Fruit fly (Drosophila melanogaster): Measurements from ENCODE around the gene betaTub85D.
A peak's percentile ranks its signal among the peaks of the same experiment; 100 is the strongest.

The betaTub85D gene

DNA sequence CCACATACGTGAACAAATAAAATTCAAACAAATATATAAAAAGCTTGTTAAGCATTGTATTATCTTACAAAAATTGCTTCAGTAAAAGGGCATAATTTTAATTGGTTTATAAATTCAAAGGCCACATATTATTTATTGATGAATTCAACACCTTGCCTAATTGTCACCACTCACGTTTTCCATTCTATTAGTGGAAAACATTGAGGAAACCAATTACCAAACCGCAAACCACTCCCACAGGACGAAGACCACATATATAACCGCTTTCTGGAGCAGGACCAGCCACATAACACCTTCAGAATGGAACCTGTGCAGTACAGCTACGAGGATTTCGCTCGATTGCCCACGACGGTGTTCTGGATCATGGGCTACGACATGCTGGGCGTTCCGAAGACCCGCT is 12.2 kb downstream of the betaTub85D start, which contains the start of gene Or85f:
Gene Or85f (plus strand): TSS at position 301 of the 400 bp plus-strand sequence.
- TF ChIP-seq noc (tag; optimal IDR thresholded peaks at IDR 0.05) = no peak

DNA sequence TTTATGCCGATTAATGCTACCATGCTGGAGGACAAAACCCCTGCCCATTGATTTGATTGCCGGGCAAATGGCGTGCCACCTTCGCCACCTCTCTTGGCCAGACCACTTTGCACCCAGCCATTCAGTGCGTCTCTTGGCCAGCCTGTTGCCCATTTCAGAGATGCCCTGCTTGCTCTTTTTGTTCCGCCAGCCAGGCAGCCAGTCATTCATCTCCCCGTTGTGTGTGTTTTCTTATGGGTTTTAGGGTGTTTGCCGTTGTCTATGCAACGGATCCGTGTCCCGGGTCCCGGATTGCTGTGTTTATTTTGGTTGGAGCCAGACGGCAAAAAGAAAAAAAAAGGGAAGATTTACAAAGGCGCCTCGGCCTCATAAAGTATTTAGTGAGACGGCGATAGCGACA is 14.1 kb downstream of the betaTub85D start:
- TF ChIP-seq noc (tag; optimal IDR thresholded peaks at IDR 0.05) = no peak

DNA sequence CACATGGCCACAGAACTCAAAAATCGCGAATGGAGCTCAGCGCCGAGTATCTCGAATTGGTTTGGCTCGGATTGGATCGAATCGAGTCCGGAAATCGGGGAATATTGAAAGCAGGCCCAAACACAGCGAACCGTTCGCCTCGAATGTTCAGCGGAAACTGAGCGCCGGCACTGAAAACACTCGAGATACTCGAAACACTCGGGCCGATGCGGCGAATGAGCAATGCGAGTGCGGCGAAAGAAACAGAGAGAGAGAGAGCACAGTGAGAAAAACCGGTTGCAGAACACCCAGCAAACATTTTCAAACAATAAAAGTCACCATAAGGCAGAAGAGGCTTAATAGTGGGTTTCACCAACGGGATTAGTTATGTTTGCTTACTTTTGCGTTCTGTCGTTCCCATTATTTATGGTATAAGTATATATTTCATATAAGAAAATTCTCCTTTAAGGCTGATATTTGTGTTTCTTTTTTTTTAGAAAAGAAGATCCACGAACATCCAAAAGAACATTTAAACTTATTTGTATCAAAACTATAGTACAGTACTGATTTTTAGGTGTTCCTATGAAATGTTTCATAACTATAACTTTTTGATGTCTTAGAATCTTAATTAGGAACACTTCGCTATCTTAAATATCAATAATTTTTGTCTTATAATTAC is 15.6 kb downstream of the betaTub85D start, which contains the start of gene FER:
Gene FER (minus strand): TSS at position 162 of the 658 bp plus-strand sequence.
- TF ChIP-seq noc (tag; optimal IDR thresholded peaks at IDR 0.05) = peak; percentile 30

DNA sequence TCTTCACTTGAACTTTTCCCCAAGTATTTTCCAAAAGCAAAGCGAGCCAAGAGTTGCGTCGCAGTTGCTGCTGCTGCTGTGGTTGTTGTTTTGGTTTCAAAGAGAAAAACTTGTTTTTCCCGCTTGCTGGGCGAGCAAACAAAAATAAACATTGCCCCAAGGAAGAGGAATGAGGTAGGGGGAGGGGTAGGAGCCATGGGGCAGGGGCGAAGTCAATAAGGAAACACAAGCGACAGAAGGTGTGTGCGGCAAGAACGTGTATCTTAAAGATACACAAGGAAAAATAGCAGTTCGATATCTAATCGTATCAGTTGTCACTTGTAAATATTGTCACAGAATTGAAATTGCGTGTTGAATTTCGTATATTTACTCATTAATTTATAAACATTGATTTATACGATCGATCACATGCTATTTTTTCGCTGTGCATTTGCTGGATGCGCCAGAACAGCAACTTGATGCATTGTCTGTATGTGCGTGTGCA is 16.5 kb downstream of the betaTub85D start:
- TF ChIP-seq noc (tag; optimal IDR thresholded peaks at IDR 0.05) = no peak

DNA sequence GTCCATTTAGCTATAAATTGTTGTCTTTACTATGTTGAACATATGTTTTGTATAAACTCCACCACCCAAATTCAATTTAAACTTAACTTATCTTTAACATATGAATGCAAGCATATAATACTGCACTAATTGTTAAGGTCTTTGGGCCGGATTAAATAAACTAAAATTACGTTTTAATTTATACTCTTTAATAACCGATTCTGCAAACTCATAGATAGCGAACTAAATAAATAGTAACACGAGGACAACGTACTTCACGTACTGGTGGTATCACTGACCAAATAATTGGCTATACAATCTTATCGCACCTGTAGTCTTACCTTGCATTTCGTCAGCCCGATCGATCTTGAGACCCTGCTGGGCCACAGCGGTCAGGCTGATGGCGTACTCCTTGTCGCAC is 17.7 kb downstream of the betaTub85D start:
- TF ChIP-seq noc (tag; optimal IDR thresholded peaks at IDR 0.05) = no peak

DNA sequence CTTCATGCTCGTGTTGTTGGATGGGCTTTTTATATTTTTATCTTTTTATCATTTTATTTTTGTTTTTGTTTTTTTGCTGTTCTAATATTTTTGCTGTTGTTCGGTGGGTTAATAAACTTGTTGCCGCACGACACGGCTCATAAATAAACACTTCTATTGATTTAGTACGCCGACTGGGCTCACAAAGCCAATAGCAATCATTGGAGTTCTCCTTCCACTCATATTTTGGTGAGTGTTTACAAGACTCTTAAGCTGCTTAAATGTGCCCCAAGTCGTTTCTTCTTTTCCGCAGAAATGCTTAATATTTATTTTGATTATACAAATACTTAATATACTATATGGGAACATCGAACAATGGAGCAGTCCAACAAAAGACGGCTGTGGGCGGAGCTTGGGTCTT is 19.9 kb downstream of the betaTub85D start:
- no peak for TF ChIP-seq noc (tag; optimal IDR thresholded peaks at IDR 0.05)

DNA sequence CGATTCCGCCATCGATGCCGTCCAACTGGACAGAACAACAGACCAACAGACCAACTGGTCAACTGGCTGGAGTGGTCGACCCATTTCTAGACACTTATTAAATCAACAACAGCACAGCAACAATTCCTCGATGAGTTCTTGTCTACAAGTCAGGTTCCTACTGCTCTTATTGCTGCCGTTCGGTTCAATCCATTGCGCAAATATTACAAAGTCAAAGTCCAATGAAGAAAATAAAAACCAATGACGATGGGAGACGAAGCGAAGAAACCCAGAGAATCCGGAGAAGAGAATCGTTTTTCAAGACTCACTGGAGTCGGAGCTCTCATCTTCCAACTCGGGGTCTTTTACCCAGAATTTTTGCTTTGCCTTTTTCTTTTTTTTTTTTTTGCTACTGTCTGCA is 21.1 kb downstream of the betaTub85D start:
- TF ChIP-seq noc (tag; optimal IDR thresholded peaks at IDR 0.05) = no peak

DNA sequence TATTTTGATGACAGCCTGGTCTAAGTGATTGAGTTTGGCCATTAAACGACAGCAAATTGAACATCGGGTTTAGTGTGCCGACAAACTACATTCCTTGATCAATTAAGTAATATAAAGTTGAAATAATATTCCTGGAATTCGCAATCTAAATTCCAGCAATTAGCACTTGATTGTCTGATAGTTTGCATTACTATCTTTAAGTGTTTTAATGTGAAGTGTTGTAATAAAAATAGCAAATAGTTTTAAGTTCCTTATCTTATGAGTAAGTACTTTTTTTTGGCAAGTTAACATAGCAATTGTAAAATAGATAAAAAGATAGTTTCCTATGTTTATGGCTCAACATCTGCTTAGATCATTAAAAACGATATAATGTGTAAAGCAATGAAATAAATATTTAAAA is 21.8 kb downstream of the betaTub85D start:
- TF ChIP-seq noc (tag; optimal IDR thresholded peaks at IDR 0.05) = no peak

DNA sequence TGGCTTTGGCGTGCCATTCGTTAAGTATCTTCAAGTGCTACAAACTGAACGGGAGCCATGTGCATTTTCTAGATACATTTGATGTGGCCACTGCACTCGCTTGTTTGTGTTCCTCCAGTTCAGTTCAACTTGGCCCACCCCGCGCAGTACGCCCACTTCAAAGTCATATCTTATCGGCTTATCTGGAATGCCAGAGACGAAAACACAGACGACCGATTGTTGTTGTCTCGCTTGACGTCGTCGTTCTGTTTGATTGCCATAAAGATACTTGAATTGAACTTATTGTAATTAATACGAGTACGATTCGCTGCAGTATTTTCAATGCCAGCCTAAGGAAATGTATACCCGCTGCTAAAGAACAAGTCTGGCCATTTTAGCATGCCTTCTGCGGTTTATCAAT is 22.4 kb downstream of the betaTub85D start:
- TF ChIP-seq noc (tag; optimal IDR thresholded peaks at IDR 0.05) = no peak

DNA sequence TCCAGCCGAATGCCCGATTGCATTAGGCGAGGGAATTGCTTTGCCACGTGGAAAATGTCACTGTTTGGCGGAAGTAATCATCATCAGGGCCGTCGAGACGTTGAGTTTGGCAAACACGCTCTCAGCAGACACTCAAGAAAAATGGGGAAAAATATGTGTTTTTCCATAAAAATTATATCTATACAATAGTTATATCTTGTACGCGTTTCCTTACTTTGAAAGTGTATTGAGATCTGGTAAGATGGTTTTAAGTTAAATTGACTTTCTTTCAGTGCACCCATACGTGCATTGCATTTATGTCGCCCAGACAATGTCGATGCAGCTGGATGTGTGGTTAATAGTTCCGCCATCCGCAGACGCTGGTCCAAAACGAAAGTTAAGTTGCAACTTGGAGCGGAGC is 24.1 kb downstream of the betaTub85D start:
- no peak for TF ChIP-seq noc (tag; optimal IDR thresholded peaks at IDR 0.05)

DNA sequence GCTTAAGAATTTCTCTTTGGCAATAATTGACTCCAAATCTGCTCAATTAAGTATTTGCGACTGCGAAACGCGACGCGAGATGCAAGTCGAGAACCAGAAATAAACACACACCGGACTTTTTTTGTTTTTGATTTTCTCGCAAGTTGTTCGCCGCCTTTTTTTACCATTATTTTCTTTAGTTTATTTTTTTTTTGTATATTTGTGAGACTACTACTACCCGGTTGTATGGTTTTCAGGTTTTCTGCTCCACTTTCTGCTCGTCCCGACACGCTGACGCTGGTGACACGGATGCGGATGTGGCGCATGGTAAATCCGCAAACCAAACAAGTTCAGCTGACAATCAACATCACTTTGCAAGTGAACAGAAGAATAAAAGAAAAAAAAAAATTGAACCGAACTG is 29.1 kb downstream of the betaTub85D start:
- TF ChIP-seq noc (tag; optimal IDR thresholded peaks at IDR 0.05) = no peak

DNA sequence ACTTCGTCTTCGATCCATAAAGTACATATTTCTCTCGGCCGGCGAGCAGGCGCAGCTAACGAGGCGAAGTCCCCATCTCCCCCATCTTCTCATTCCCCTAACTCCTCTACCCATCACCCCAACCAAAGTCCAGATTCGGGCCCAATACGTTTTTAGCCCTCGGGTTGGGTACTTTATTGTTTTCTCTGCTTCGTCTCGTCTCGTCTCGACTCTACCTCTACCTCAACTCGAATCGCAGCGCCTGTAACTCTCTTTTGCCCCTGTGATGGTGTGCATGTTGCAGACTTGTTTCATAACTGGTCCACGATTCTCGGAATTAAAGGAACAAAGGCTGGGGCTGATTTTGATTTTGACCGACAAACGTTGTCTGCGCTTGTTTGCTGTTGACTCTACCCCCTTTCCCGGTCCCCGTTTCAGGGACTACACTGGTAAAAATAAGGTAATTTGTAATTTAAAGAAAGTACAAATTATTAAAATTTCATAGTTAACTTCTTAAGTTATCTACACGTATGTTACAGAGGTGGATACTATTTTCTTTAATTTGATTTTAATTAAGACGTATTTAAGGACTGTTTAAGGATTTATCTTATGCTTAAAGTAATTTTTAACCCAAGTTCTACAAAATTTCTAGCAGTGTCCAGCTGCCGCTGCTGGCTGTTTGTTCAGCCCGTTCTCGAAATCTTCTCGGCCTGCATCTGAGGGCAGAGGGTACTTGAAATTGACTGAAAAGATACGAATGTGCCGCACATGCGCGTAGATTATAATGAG is 31.3 kb downstream of the betaTub85D start:
- TF ChIP-seq noc (tag; optimal IDR thresholded peaks at IDR 0.05) = peak; percentile 52

DNA sequence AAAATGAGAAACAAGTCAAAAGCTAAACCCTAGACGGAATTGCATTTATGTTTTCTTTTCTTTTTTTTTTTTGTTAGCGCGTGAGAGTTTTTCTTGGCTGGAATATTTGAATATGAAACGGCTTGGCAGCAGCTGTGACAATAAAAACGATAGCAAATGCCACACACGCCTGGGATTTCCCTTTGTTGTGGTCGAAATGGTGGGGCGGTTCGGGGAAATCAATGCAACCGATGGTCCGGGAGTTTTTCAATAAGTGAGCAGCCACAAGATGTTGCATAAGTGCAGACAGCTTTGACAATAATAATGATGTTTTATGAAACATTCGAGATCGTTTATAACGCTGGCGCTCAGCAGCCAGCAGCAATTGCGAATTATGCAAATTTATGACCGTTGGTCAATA is 33.3 kb downstream of the betaTub85D start:
- no peak for TF ChIP-seq noc (tag; optimal IDR thresholded peaks at IDR 0.05)

DNA sequence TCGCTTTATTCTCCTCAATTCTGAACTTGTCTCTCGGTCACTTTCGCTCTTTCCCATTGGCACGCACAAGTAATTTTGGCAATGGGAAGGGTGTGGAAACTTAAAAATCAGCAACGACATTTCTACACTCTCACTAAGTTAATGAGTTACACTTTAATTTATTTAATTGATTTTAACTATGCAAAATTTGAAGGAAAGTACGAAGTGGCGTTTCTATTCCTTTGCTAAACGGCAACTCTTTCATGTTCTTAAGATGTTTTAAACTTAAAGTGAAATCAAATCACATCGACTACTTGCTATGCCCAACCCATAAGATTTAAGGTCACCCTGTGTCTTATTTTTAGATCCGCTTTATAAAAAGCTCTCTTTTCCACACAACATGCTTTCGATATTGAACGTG is 39.7 kb downstream of the betaTub85D start:
- TF ChIP-seq noc (tag; optimal IDR thresholded peaks at IDR 0.05) = peak; percentile 66

DNA sequence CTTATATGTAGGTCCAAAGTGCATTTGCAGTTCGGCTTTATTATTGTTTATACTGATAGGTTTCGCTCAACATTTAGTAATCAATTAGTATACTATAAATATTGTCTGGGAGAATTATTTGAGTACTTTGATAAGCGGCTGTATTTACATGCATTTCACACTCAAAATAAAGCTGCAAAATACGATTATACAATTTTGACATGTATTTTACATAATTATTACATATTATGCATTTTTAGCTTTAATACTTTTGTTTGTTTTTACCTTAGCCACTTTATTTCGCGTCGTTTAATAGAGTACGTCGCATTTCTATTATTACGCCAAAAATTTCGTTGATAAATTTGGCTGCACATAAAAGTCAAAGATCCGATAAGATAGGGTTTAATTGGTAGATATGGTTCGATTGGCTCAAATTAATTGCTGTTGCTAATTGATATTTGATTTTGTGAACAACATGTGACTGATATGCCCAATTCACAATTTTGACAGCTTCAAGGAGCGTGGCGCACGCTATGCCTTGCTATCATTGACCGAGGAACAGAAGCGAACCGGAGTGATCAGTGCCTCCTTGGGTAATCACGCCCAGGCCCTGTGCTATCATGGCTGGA is 44.1 kb downstream of the betaTub85D start:
- peak; percentile 27 for TF ChIP-seq noc (tag; optimal IDR thresholded peaks at IDR 0.05)

DNA sequence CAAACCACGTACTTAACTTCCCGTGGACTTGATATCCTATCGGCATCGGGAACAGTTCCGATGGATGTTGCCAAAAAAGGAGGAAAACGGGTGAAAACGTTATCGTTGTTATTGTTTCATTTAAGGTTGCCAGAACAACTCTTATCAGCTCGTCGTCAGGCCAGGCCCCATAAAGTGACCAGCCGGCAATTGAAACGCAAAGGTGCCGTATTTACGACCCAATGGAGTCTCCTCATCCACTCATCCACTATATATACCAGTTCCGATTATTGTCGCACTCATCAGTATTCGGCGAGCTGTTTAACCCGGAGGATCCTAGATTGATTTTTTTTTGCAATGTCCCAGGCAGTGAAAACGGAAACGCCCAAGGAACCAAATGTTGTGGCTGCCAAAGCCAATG is 45.0 kb downstream of the betaTub85D start, which contains the start of gene Srr:
Gene Srr (plus strand): TSS at position 278 of the 400 bp plus-strand sequence.
- TF ChIP-seq noc (tag; optimal IDR thresholded peaks at IDR 0.05) = no peak
